Worm (Caenorhabditis elegans) whole organism, early embryonic: ENCODE measurements around the gene mam-4.

Experiments
- B0310.2 ChIP-seq: sonication (generic microtip); optimal IDR thresholded peaks from 2 replicates; lab custom pipeline; 2016; ENCODE audit warnings: mild to moderate bottlenecking, missing genetic modification characterization, missing compliant biosample characterization
- F13C5.2 ChIP-seq: sonication (generic microtip); optimal IDR thresholded peaks from 2 replicates; lab custom pipeline; 2017; ENCODE audit warnings: mild to moderate bottlenecking, missing genetic modification characterization, inconsistent platforms, missing compliant biosample characterization
- aly-1 ChIP-seq: sonication (generic microtip); optimal IDR thresholded peaks from 2 replicates; lab custom pipeline; 2016; ENCODE audit warnings: missing genetic modification characterization, missing compliant biosample characterization
- ama-1 ChIP-seq: fragments of 150-350 bp; optimal IDR thresholded peaks from 2 replicates; lab custom pipeline; 2014
- ceh-13 ChIP-seq: fragments of 200-800 bp; sonication (Bioruptor generic); optimal IDR thresholded peaks from 2 replicates; lab custom pipeline; 2018; ENCODE audit warnings: mild to moderate bottlenecking, missing genetic modification characterization, missing compliant biosample characterization
- ceh-36 ChIP-seq: sonication (generic microtip); optimal IDR thresholded peaks from 2 replicates; lab custom pipeline; 2016; ENCODE audit warnings: missing genetic modification characterization, inconsistent platforms, missing compliant biosample characterization
- ets-7 ChIP-seq: sonication (generic microtip); optimal IDR thresholded peaks from 2 replicates; lab custom pipeline; 2016; ENCODE audit warnings: missing genotype, missing genetic modification characterization, missing compliant biosample characterization
- flt-1 ChIP-seq: fragments of 200-800 bp; sonication (Bioruptor generic); IDR thresholded peaks from 2 replicates; pipeline ENCODE4 v1.3.6; 2022; ENCODE audit warnings: missing genetic modification characterization, missing compliant biosample characterization
- hmbx-1 ChIP-seq: sonication (generic microtip); optimal IDR thresholded peaks from 2 replicates; lab custom pipeline; 2016; ENCODE audit warnings: mild to moderate bottlenecking, missing genetic modification characterization, missing compliant biosample characterization
- hmg-4 ChIP-seq: fragments of 200-800 bp; sonication (Bioruptor generic); optimal IDR thresholded peaks from 2 replicates; lab custom pipeline; 2018; ENCODE audit warnings: mild to moderate bottlenecking, missing genetic modification characterization, missing compliant biosample characterization
- hnd-1 ChIP-seq: sonication (generic microtip); optimal IDR thresholded peaks from 2 replicates; lab custom pipeline; 2016; ENCODE audit warnings: missing genetic modification characterization, missing compliant biosample characterization
- pes-1 ChIP-seq: fragments of 200-800 bp; sonication (Bioruptor generic); IDR thresholded peaks from 2 replicates; pipeline ENCODE4 v1.3.6; 2022; ENCODE audit warnings: missing genetic modification reagents, missing genetic modification characterization, missing compliant biosample characterization
- scrt-1 ChIP-seq: fragments of 200-800 bp; sonication (Bioruptor generic); IDR thresholded peaks from 2 replicates; pipeline ENCODE4 v1.3.6; 2022; ENCODE audit warnings: missing genetic modification characterization, missing compliant biosample characterization
- sea-1 ChIP-seq: fragments of 200-800 bp; sonication (Bioruptor generic); conservative IDR thresholded peaks from 2 replicates; pipeline ENCODE4 v1.3.6; 2022; ENCODE audit warnings: missing genetic modification characterization, missing compliant biosample characterization
- tbx-11 ChIP-seq: fragments of 200-800 bp; sonication (Bioruptor generic); IDR thresholded peaks from 2 replicates; pipeline ENCODE4 v1.3.6; 2022; ENCODE audit warnings: missing genetic modification characterization, missing compliant biosample characterization
- tbx-37 ChIP-seq: fragments of 200-800 bp; sonication (Bioruptor generic); conservative IDR thresholded peaks from 2 replicates; pipeline ENCODE4 v1.3.6; 2022; ENCODE audit warnings: missing genetic modification reagents, missing genetic modification characterization, missing compliant biosample characterization
- tra-4 ChIP-seq: sonication (generic microtip); optimal IDR thresholded peaks from 2 replicates; lab custom pipeline; 2017; ENCODE audit warnings: missing genetic modification characterization, missing compliant biosample characterization

Gene mam-4

ce11 chrV:11211323-11211722 lies 36.6 kb upstream of the mam-4 start:
- TF ChIP-seq aly-1 (tag; lab: Kevin White, UChicago) (no peak), hmg-4 (GFP tag; lab: Kevin White, UChicago) (no peak), tra-4 (no peak), tbx-37 (GFP tag; lab: Robert Waterston, UW) (no peak), ets-7 (tag; lab: Kevin White, UChicago) (no peak), ceh-36 (tag; lab: Kevin White, UChicago) (peak; percentile 19)

- TF ChIP-seq hmg-4 (GFP tag; lab: Kevin White, UChicago) (no peak), B0310.2 (no peak), F13C5.2 (tag; lab: Kevin White, UChicago) (no peak), ceh-13 (no peak), ama-1 (no peak), tbx-11 (GFP tag; lab: Robert Waterston, UW) (no peak), hmbx-1 (no peak), sea-1 (GFP tag; lab: Robert Waterston, UW) (no peak), ets-7 (tag; lab: Kevin White, UChicago) (no peak), ceh-36 (tag; lab: Kevin White, UChicago) (no peak), pes-1 (GFP tag; lab: Robert Waterston, UW) (no peak), scrt-1 (GFP tag; lab: Robert Waterston, UW) (no peak), hnd-1 (tag; lab: Kevin White, UChicago) (no peak), aly-1 (tag; lab: Kevin White, UChicago) (no peak), flt-1 (no peak), tra-4 (no peak), tbx-37 (GFP tag; lab: Robert Waterston, UW) (no peak)
These were observed 33.4 kb upstream of the mam-4 start for ce11 chrV:11214569-11214968.

- TF ChIP-seq aly-1 (tag; lab: Kevin White, UChicago) (no peak), pes-1 (GFP tag; lab: Robert Waterston, UW) (no peak), ets-7 (tag; lab: Kevin White, UChicago) (no peak), tbx-37 (GFP tag; lab: Robert Waterston, UW) (no peak), tra-4 (no peak)
These were observed 31.8 kb upstream of the mam-4 start for ce11 chrV:11216137-11216536.

ce11 chrV:11217394-11217793 lies 30.6 kb upstream of the mam-4 start, which contains the start of gene cyp-29A2:
cyp-29A2 (plus strand) TSS chrV:11217583.
- TF ChIP-seq aly-1 (tag; lab: Kevin White, UChicago) (no peak), ama-1 (no peak), hmbx-1 (no peak), tbx-11 (GFP tag; lab: Robert Waterston, UW) (no peak), sea-1 (GFP tag; lab: Robert Waterston, UW) (no peak), tbx-37 (GFP tag; lab: Robert Waterston, UW) (no peak), ceh-36 (tag; lab: Kevin White, UChicago) (no peak), hmg-4 (GFP tag; lab: Kevin White, UChicago) (no peak), pes-1 (GFP tag; lab: Robert Waterston, UW) (no peak), scrt-1 (GFP tag; lab: Robert Waterston, UW) (no peak), B0310.2 (no peak), tra-4 (no peak), ets-7 (tag; lab: Kevin White, UChicago) (no peak)

- TF ChIP-seq aly-1 (tag; lab: Kevin White, UChicago) (no peak), ceh-36 (tag; lab: Kevin White, UChicago) (no peak), hmg-4 (GFP tag; lab: Kevin White, UChicago) (no peak), hnd-1 (tag; lab: Kevin White, UChicago) (no peak), ets-7 (tag; lab: Kevin White, UChicago) (no peak), tra-4 (no peak), scrt-1 (GFP tag; lab: Robert Waterston, UW) (no peak), pes-1 (GFP tag; lab: Robert Waterston, UW) (no peak), sea-1 (GFP tag; lab: Robert Waterston, UW) (no peak), tbx-37 (GFP tag; lab: Robert Waterston, UW) (no peak), tbx-11 (GFP tag; lab: Robert Waterston, UW) (no peak)
These were observed 27.5 kb upstream of the mam-4 start for ce11 chrV:11220415-11220814.

ce11 chrV:11220936-11221335 lies 27.0 kb upstream of the mam-4 start, which contains the start of gene T19B10.2:
T19B10.2 (plus strand) TSS chrV:11221302.
- TF ChIP-seq sea-1 (GFP tag; lab: Robert Waterston, UW) = no peak
- TF ChIP-seq ceh-36 (tag; lab: Kevin White, UChicago) = no peak
- no peak for TF ChIP-seq B0310.2
- TF ChIP-seq tbx-37 (GFP tag; lab: Robert Waterston, UW) = no peak
- TF ChIP-seq tbx-11 (GFP tag; lab: Robert Waterston, UW) = no peak
- no peak for TF ChIP-seq hmg-4 (GFP tag; lab: Kevin White, UChicago)
- no peak for TF ChIP-seq ceh-13
- no peak for TF ChIP-seq hmbx-1
- no peak for TF ChIP-seq ama-1
- no peak for TF ChIP-seq flt-1
- TF ChIP-seq F13C5.2 (tag; lab: Kevin White, UChicago) = no peak
- no peak for TF ChIP-seq scrt-1 (GFP tag; lab: Robert Waterston, UW)
- TF ChIP-seq pes-1 (GFP tag; lab: Robert Waterston, UW) = no peak
- TF ChIP-seq tra-4 = no peak
- no peak for TF ChIP-seq ets-7 (tag; lab: Kevin White, UChicago)
- no peak for TF ChIP-seq hnd-1 (tag; lab: Kevin White, UChicago)
- no peak for TF ChIP-seq aly-1 (tag; lab: Kevin White, UChicago)

- no peak for TF ChIP-seq ceh-13
- TF ChIP-seq tbx-37 (GFP tag; lab: Robert Waterston, UW) = no peak
- no peak for TF ChIP-seq scrt-1 (GFP tag; lab: Robert Waterston, UW)
- no peak for TF ChIP-seq tbx-11 (GFP tag; lab: Robert Waterston, UW)
- no peak for TF ChIP-seq aly-1 (tag; lab: Kevin White, UChicago)
- no peak for TF ChIP-seq hnd-1 (tag; lab: Kevin White, UChicago)
- TF ChIP-seq flt-1 = no peak
- no peak for TF ChIP-seq hmbx-1
These were observed 24.2 kb upstream of the mam-4 start for ce11 chrV:11223698-11224097.
